Fruit fly (Drosophila melanogaster) whole organism, pupa: ENCODE results near the gene Polr1F.

ENCODE experiments used
- CG10348 ChIP-seq: fragments of 200-800 bp; sonication (Bioruptor generic); IDR thresholded peaks from 2 replicates; pipeline ENCODE4 v1.3.6; 2022; ENCODE audit warnings: missing biosample characterization, missing genetic modification characterization
- CG12605 ChIP-seq: fragments of 200-800 bp; sonication (Bioruptor generic); IDR thresholded peaks from 2 replicates; pipeline ENCODE4 v1.3.6; 2022; ENCODE audit warnings: missing biosample characterization, missing genetic modification characterization
- CG13204 ChIP-seq: fragments of 200-800 bp; sonication (Bioruptor generic); optimal IDR thresholded peaks from 2 replicates; lab custom pipeline; 2018; ENCODE audit warnings: missing biosample characterization, mild to moderate bottlenecking, missing genetic modification characterization, moderate library complexity
- CG14655 ChIP-seq: fragments of 200-800 bp; sonication (Bioruptor generic); optimal IDR thresholded peaks from 3 replicates; lab custom pipeline; 2017; ENCODE audit warnings: mild to moderate bottlenecking, missing biosample characterization, missing genetic modification reagents, missing genetic modification characterization
- CG15710 ChIP-seq: fragments of 200-800 bp; sonication (Bioruptor generic); optimal IDR thresholded peaks from 2 replicates; lab custom pipeline; 2018; ENCODE audit warnings: missing biosample characterization, mild to moderate bottlenecking, missing genetic modification characterization, moderate library complexity
- CG17806 ChIP-seq: fragments of 200-800 bp; sonication (Bioruptor generic); optimal IDR thresholded peaks from 2 replicates; lab custom pipeline; 2018; ENCODE audit warnings: missing biosample characterization, mild to moderate bottlenecking, missing genetic modification characterization, moderate library complexity
- CG32121 ChIP-seq: fragments of 200-800 bp; sonication (Bioruptor generic); IDR thresholded peaks from 2 replicates; pipeline ENCODE4 v1.3.6; 2022; ENCODE audit warnings: missing biosample characterization, missing genetic modification characterization
- CG34367 ChIP-seq: fragments of 200-800 bp; sonication (Bioruptor generic); optimal IDR thresholded peaks from 2 replicates; lab custom pipeline; 2018; ENCODE audit warnings: missing biosample characterization, mild to moderate bottlenecking, missing genetic modification characterization
- CG4496 ChIP-seq: fragments of 200-800 bp; sonication (Bioruptor generic); IDR thresholded peaks from 3 replicates; pipeline ENCODE4 v1.3.6; 2022; ENCODE audit warnings: missing biosample characterization, missing genetic modification characterization
- CG8159 ChIP-seq: fragments of 200-800 bp; sonication (Bioruptor generic); optimal IDR thresholded peaks from 3 replicates; lab custom pipeline; 2018; ENCODE audit warnings: missing biosample characterization, mild to moderate bottlenecking, missing genetic modification characterization, moderate library complexity
- CG8301 ChIP-seq: fragments of 200-800 bp; sonication (Bioruptor generic); optimal IDR thresholded peaks from 2 replicates; lab custom pipeline; 2018; ENCODE audit warnings: missing biosample characterization, mild to moderate bottlenecking, missing genetic modification characterization
- CG9948 ChIP-seq: fragments of 200-800 bp; sonication (Bioruptor generic); optimal IDR thresholded peaks from 2 replicates; lab custom pipeline; 2018; ENCODE audit warnings: missing biosample characterization, mild to moderate bottlenecking, missing genetic modification characterization, moderate library complexity
- D1 ChIP-seq: fragments of 200-800 bp; sonication (Bioruptor generic); optimal IDR thresholded peaks from 2 replicates; lab custom pipeline; 2018; ENCODE audit warnings: missing biosample characterization, mild to moderate bottlenecking, missing genetic modification characterization, moderate library complexity
- EcR ChIP-seq: fragments of 200-800 bp; sonication (Bioruptor generic); optimal IDR thresholded peaks from 3 replicates; lab custom pipeline; 2019; ENCODE audit warnings: missing biosample characterization, missing genetic modification characterization, mild to moderate bottlenecking, moderate library complexity, missing genetic modification reagents
- Ets98B ChIP-seq: fragments of 200-800 bp; sonication (Bioruptor generic); IDR thresholded peaks from 2 replicates; pipeline ENCODE4 v1.3.6; 2022; ENCODE audit warnings: missing biosample characterization, missing genetic modification characterization
- Pif1A ChIP-seq: fragments of 200-800 bp; sonication (Bioruptor generic); optimal IDR thresholded peaks from 3 replicates; lab custom pipeline; 2016; ENCODE audit warnings: missing biosample characterization, missing genetic modification characterization
- Pif1B ChIP-seq: fragments of 200-800 bp; sonication (Bioruptor generic); optimal IDR thresholded peaks from 3 replicates; lab custom pipeline; 2016; ENCODE audit warnings: missing biosample characterization, missing genetic modification characterization
- Snoo ChIP-seq: fragments of 200-800 bp; sonication (Bioruptor generic); optimal IDR thresholded peaks from 3 replicates; lab custom pipeline; 2017; ENCODE audit warnings: missing biosample characterization, mild to moderate bottlenecking, missing genetic modification characterization, inconsistent platforms
- fd96Ca ChIP-seq: fragments of 200-800 bp; sonication (Bioruptor generic); IDR thresholded peaks from 3 replicates; pipeline ENCODE4 v1.3.6; 2022; ENCODE audit warnings: missing biosample characterization, missing genetic modification characterization
- gl ChIP-seq: fragments of 200-800 bp; sonication (Bioruptor generic); optimal IDR thresholded peaks from 2 replicates; lab custom pipeline; 2018; ENCODE audit warnings: missing biosample characterization, mild to moderate bottlenecking, missing genetic modification characterization
- rn ChIP-seq: fragments of 200-800 bp; sonication (Bioruptor generic); IDR thresholded peaks from 2 replicates; pipeline ENCODE4 v1.3.6; 2022; ENCODE audit warnings: missing biosample characterization, missing genetic modification characterization

The Polr1F gene

dm6 chr2L:6907761-6908160, at the start of gene Polr1F, which contains the start of gene Rat1:
Gene Polr1F (minus strand): TSS chr2L:6907844.
Gene Rat1 (plus strand): TSS chr2L:6908083.
- TF ChIP-seq Snoo (tag; lab: Kevin White, UChicago) (no peak), D1 (no peak), CG4496 (GFP tag; lab: Robert Waterston, UW) (no peak), CG9948 (tag; lab: Kevin White, UChicago) (no peak), CG13204 (GFP tag; lab: Kevin White, UChicago) (no peak), gl (no peak), CG14655 (GFP tag; lab: Kevin White, UChicago) (no peak), CG8301 (tag; lab: Kevin White, UChicago) (no peak), EcR (no peak), CG12605 (GFP tag; lab: Robert Waterston, UW) (no peak), Pif1B (GFP tag; lab: Kevin White, UChicago) (no peak), CG10348 (GFP tag; lab: Robert Waterston, UW) (no peak)

dm6 chr2L:6956725-6957124, 49.1 kb upstream of the Polr1F start, which contains the start of the genes CG13775 and CG3430:
Gene CG13775 (minus strand): TSS chr2L:6956950.
Gene CG3430 (plus strand): TSS chr2L:6957008.
- TF ChIP-seq CG15710 (tag; lab: Kevin White, UChicago) (no peak), CG32121 (peak; percentile 35; the same call in 1 of the 2 replicates)

- TF ChIP-seq Ets98B (GFP tag; lab: Robert Waterston, UW), result peak; percentile 85
- peak; percentile 48 for TF ChIP-seq CG34367
- TF ChIP-seq CG32121, result peak; percentile 86
- no peak for TF ChIP-seq CG8301 (tag; lab: Kevin White, UChicago)
- peak; percentile 82 for TF ChIP-seq CG9948 (tag; lab: Kevin White, UChicago)
- TF ChIP-seq Pif1A (GFP tag; lab: Kevin White, UChicago), result no peak
- TF ChIP-seq rn, result peak; percentile 70
- TF ChIP-seq CG17806 (tag; lab: Kevin White, UChicago), result peak; percentile 86
- peak; percentile 82 for TF ChIP-seq CG8159
- TF ChIP-seq gl, result peak; percentile 25
- TF ChIP-seq CG13204 (GFP tag; lab: Kevin White, UChicago), result no peak
- peak; percentile 30 for TF ChIP-seq Snoo (tag; lab: Kevin White, UChicago)
- TF ChIP-seq CG4496 (GFP tag; lab: Robert Waterston, UW), result peak; percentile 87
- peak; percentile 92 for TF ChIP-seq CG15710 (tag; lab: Kevin White, UChicago)
These were observed 42.5 kb upstream of the Polr1F start, which contains the start of the genes Gas41 and SA1 for dm6 chr2L:6950096-6950495. Gene Gas41 (minus strand): TSS chr2L:6950207. Gene SA1 (plus strand): TSS chr2L:6950421.

dm6 chr2L:6948540-6948942, 40.9 kb upstream of the Polr1F start, which contains the start of gene ihog:
Gene ihog (minus strand): TSS chr2L:6948808.
- TF ChIP-seq Pif1A (GFP tag; lab: Kevin White, UChicago) (no peak), EcR (peak; percentile 58), CG4496 (GFP tag; lab: Robert Waterston, UW) (no peak), rn (no peak), gl (no peak), CG14655 (GFP tag; lab: Kevin White, UChicago) (no peak), CG12605 (GFP tag; lab: Robert Waterston, UW) (peak; percentile 42; the same call in 1 of the 2 replicates), CG34367 (peak; percentile 8)

dm6 chr2L:6945088-6945487, 37.4 kb upstream of the Polr1F start, which contains the start of gene Fgop2:
Gene Fgop2 (minus strand): TSS chr2L:6945289.
- TF ChIP-seq CG13204 (GFP tag; lab: Kevin White, UChicago), result no peak

dm6 chr2L:6942714-6943113, 35.1 kb upstream of the Polr1F start, which contains the start of gene CG18304:
Gene CG18304 (minus strand): TSS chr2L:6942814.
- TF ChIP-seq CG10348 (GFP tag; lab: Robert Waterston, UW) (no peak), Snoo (tag; lab: Kevin White, UChicago) (no peak), CG8159 (no peak), Pif1B (GFP tag; lab: Kevin White, UChicago) (no peak), CG32121 (no peak), CG8301 (tag; lab: Kevin White, UChicago) (no peak), CG14655 (GFP tag; lab: Kevin White, UChicago) (no peak), CG34367 (no peak), CG15710 (tag; lab: Kevin White, UChicago) (no peak), CG9948 (tag; lab: Kevin White, UChicago) (no peak), CG4496 (GFP tag; lab: Robert Waterston, UW) (no peak), D1 (no peak), CG17806 (tag; lab: Kevin White, UChicago) (no peak), fd96Ca (GFP tag; lab: Robert Waterston, UW) (no peak), Pif1A (GFP tag; lab: Kevin White, UChicago) (no peak), EcR (no peak), rn (no peak), gl (no peak), CG13204 (GFP tag; lab: Kevin White, UChicago) (no peak)

- no peak for TF ChIP-seq CG34367
- no peak for TF ChIP-seq Snoo (tag; lab: Kevin White, UChicago)
- TF ChIP-seq CG8159, result no peak
- no peak for TF ChIP-seq EcR
- TF ChIP-seq CG9948 (tag; lab: Kevin White, UChicago), result no peak
- TF ChIP-seq gl, result no peak
- TF ChIP-seq CG4496 (GFP tag; lab: Robert Waterston, UW), result no peak
- no peak for TF ChIP-seq Pif1B (GFP tag; lab: Kevin White, UChicago)
These were observed 34.1 kb upstream of the Polr1F start for dm6 chr2L:6941731-6942130.
